Fruit fly (Drosophila melanogaster) whole organism, embryonic: ENCODE data around the gene kin17.
A peak's percentile ranks its signal among the peaks of the same experiment; 100 is the strongest.

Experiments used
- ATbp ChIP-seq: fragments of 200-800 bp; sonication (Bioruptor generic); optimal IDR thresholded peaks from 2 replicates; lab custom pipeline; 2017; ENCODE audit warnings: missing biosample characterization, mild to moderate bottlenecking, missing genetic modification characterization, missing genetic modification reagents
- B-H2 ChIP-seq: fragments of 200-800 bp; sonication (Bioruptor generic); optimal IDR thresholded peaks from 2 replicates; lab custom pipeline; 2018; ENCODE audit warnings: missing biosample characterization, mild to moderate bottlenecking, missing genetic modification characterization
- CG10321 ChIP-seq: fragments of 200-800 bp; sonication (Bioruptor generic); IDR thresholded peaks from 2 replicates; pipeline ENCODE4 v1.3.6; 2022; ENCODE audit warnings: missing biosample characterization, missing genetic modification characterization
- CG10959 ChIP-seq: fragments of 200-800 bp; sonication (Bioruptor generic); IDR thresholded peaks from 2 replicates; pipeline ENCODE4 v1.3.6; 2022; ENCODE audit warnings: missing biosample characterization, missing genetic modification characterization
- CG11398 ChIP-seq: fragments of 200-800 bp; sonication (Bioruptor generic); optimal IDR thresholded peaks from 2 replicates; lab custom pipeline; 2016; ENCODE audit warnings: missing biosample characterization, missing genetic modification characterization
- CG11696 ChIP-seq: fragments of 200-800 bp; sonication (Bioruptor generic); IDR thresholded peaks from 2 replicates; pipeline ENCODE4 v1.3.6; 2022; ENCODE audit warnings: missing biosample characterization, missing genetic modification characterization
- CG11723 ChIP-seq: fragments of 200-800 bp; sonication (Bioruptor generic); optimal IDR thresholded peaks from 2 replicates; lab custom pipeline; 2017; ENCODE audit warnings: missing biosample characterization, mild to moderate bottlenecking, missing genetic modification characterization
- CG12219 ChIP-seq: fragments of 200-800 bp; sonication (Bioruptor generic); optimal IDR thresholded peaks from 3 replicates; lab custom pipeline; 2018; ENCODE audit warnings: missing biosample characterization, mild to moderate bottlenecking, missing genetic modification characterization
- CG13424 ChIP-seq: fragments of 200-800 bp; sonication (Bioruptor generic); optimal IDR thresholded peaks from 2 replicates; lab custom pipeline; 2019; ENCODE audit warnings: missing biosample characterization, mild to moderate bottlenecking, missing genetic modification characterization, moderate library complexity
- CG13624 ChIP-seq: fragments of 200-800 bp; sonication (Bioruptor generic); optimal IDR thresholded peaks from 2 replicates; lab custom pipeline; 2016; ENCODE audit warnings: missing biosample characterization, missing genetic modification characterization
- CG13894 ChIP-seq: fragments of 200-800 bp; sonication (Bioruptor generic); optimal IDR thresholded peaks from 3 replicates; lab custom pipeline; 2018; ENCODE audit warnings: missing biosample characterization, mild to moderate bottlenecking, missing genetic modification characterization, moderate library complexity
- CG14710 ChIP-seq: fragments of 200-800 bp; sonication (Bioruptor generic); optimal IDR thresholded peaks from 3 replicates; lab custom pipeline; 2019; ENCODE audit warnings: missing biosample characterization, mild to moderate bottlenecking, missing genetic modification characterization, moderate library complexity
- CG14860 ChIP-seq: fragments of 200-800 bp; sonication (Bioruptor generic); IDR thresholded peaks from 3 replicates; pipeline ENCODE4 v1.3.6; 2022; ENCODE audit warnings: missing biosample characterization, missing genetic modification characterization; ENCODE audit not compliant: partially characterized antibody
- CG15073 ChIP-seq: fragments of 200-800 bp; sonication (Bioruptor generic); optimal IDR thresholded peaks from 2 replicates; lab custom pipeline; 2016; ENCODE audit warnings: missing biosample characterization, missing genetic modification characterization
- CG16813 ChIP-seq: fragments of 200-800 bp; sonication (Bioruptor generic); IDR thresholded peaks from 3 replicates; pipeline ENCODE4 v1.3.6; 2022; ENCODE audit warnings: missing biosample characterization, missing genetic modification characterization; ENCODE audit not compliant: partially characterized antibody
- CG16815 ChIP-seq: fragments of 200-800 bp; sonication (Bioruptor generic); optimal IDR thresholded peaks from 3 replicates; lab custom pipeline; 2017; ENCODE audit warnings: missing biosample characterization, mild to moderate bottlenecking, missing genetic modification characterization
- CG1832 ChIP-seq: fragments of 200-800 bp; sonication (Bioruptor generic); optimal IDR thresholded peaks from 2 replicates; lab custom pipeline; 2017; ENCODE audit warnings: missing biosample characterization, mild to moderate bottlenecking, missing genetic modification characterization, inconsistent platforms
- CG2875 ChIP-seq: fragments of 200-800 bp; sonication (Bioruptor generic); optimal IDR thresholded peaks from 2 replicates; lab custom pipeline; 2017; ENCODE audit warnings: missing biosample characterization, mild to moderate bottlenecking, missing genetic modification characterization, missing genetic modification reagents
- CG30403 ChIP-seq: fragments of 200-800 bp; sonication (Bioruptor generic); optimal IDR thresholded peaks from 3 replicates; lab custom pipeline; 2016; ENCODE audit warnings: missing biosample characterization, missing genetic modification characterization
- CG32772 ChIP-seq: fragments of 200-800 bp; sonication (Bioruptor generic); IDR thresholded peaks from 2 replicates; pipeline ENCODE4 v1.3.6; 2022; ENCODE audit warnings: missing biosample characterization, missing genetic modification characterization
- CG4707 ChIP-seq: fragments of 200-800 bp; sonication (Bioruptor generic); optimal IDR thresholded peaks from 2 replicates; lab custom pipeline; 2018; ENCODE audit warnings: missing biosample characterization, mild to moderate bottlenecking, missing genetic modification characterization, moderate library complexity
- CG6854 ChIP-seq: fragments of 200-800 bp; sonication (Bioruptor generic); optimal IDR thresholded peaks from 3 replicates; lab custom pipeline; 2017; ENCODE audit warnings: missing biosample characterization, mild to moderate bottlenecking, missing genetic modification characterization
- CG8089 ChIP-seq: fragments of 200-800 bp; sonication (Bioruptor generic); optimal IDR thresholded peaks from 3 replicates; lab custom pipeline; 2016; ENCODE audit warnings: missing biosample characterization, missing genetic modification characterization
- CG9215 ChIP-seq: fragments of 200-800 bp; sonication (Bioruptor generic); IDR thresholded peaks from 2 replicates; pipeline ENCODE4 v1.3.6; 2022; ENCODE audit warnings: missing biosample characterization, missing genetic modification characterization
- CG9876 ChIP-seq: fragments of 200-800 bp; sonication (Bioruptor generic); optimal IDR thresholded peaks from 2 replicates; lab custom pipeline; 2016; ENCODE audit warnings: missing biosample characterization, missing genetic modification characterization
- ERR ChIP-seq: fragments of 200-800 bp; sonication (Bioruptor generic); optimal IDR thresholded peaks from 2 replicates; lab custom pipeline; 2016; ENCODE audit warnings: missing biosample characterization, missing genetic modification characterization
- Fer2 ChIP-seq: fragments of 200-800 bp; sonication (Bioruptor generic); optimal IDR thresholded peaks from 2 replicates; lab custom pipeline; 2018; ENCODE audit warnings: missing biosample characterization, mild to moderate bottlenecking, missing genetic modification characterization, moderate library complexity
- Fer3 ChIP-seq: fragments of 200-800 bp; sonication (Bioruptor generic); optimal IDR thresholded peaks from 2 replicates; lab custom pipeline; 2018; ENCODE audit warnings: missing biosample characterization, mild to moderate bottlenecking, missing genetic modification characterization, moderate library complexity
- Gug ChIP-seq: fragments of 200-800 bp; sonication (Bioruptor generic); IDR thresholded peaks from 4 replicates; pipeline ENCODE4 v1.3.6; 2022; ENCODE audit warnings: missing biosample characterization, missing genetic modification characterization
- HmgD ChIP-seq: fragments of 200-800 bp; sonication (Bioruptor generic); optimal IDR thresholded peaks from 3 replicates; lab custom pipeline; 2016; ENCODE audit warnings: missing biosample characterization, missing genetic modification characterization
- Lpt ChIP-seq: fragments of >200 bp; optimal IDR thresholded peaks from 2 replicates; lab custom pipeline; 2018; ENCODE audit warnings: missing biosample characterization, missing genetic modification characterization
- Max ChIP-seq: fragments of 200-800 bp; sonication (Bioruptor generic); optimal IDR thresholded peaks from 2 replicates; lab custom pipeline; 2016; ENCODE audit warnings: missing biosample characterization, mild to moderate bottlenecking, missing genetic modification characterization
- Mrtf ChIP-seq: fragments of 200-800 bp; sonication (Bioruptor generic); IDR thresholded peaks from 3 replicates; pipeline ENCODE4 v1.3.6; 2022; ENCODE audit warnings: missing biosample characterization, missing genetic modification characterization
- NK7.1 ChIP-seq: fragments of 200-800 bp; sonication (Bioruptor generic); optimal IDR thresholded peaks from 3 replicates; lab custom pipeline; 2016; ENCODE audit warnings: missing biosample characterization, missing genetic modification characterization
- Nf-YB ChIP-seq: fragments of 200-800 bp; sonication (Bioruptor generic); optimal IDR thresholded peaks from 3 replicates; lab custom pipeline; 2019; ENCODE audit warnings: missing biosample characterization, mild to moderate bottlenecking, missing genetic modification characterization, moderate library complexity
- Nf-YC ChIP-seq: fragments of 200-800 bp; optimal IDR thresholded peaks from 3 replicates; lab custom pipeline; 2019; ENCODE audit warnings: missing biosample characterization, mild to moderate bottlenecking, missing genetic modification characterization, moderate library complexity
- Trl ChIP-seq, 3 experiments: fragments of >200 bp in 2 of 3; fragments of 200-800 bp in 1 of 3; sonication (Bioruptor generic) in 1 of 3; optimal IDR thresholded peaks; 2 replicates in 1 of 3; 3 replicates in 2 of 3; lab custom pipeline; 2016 to 2017; ENCODE audit warnings: missing biosample characterization in 1 of 3, missing genetic modification characterization in 1 of 3
- ap ChIP-seq: fragments of 200-800 bp; sonication (Bioruptor generic); IDR thresholded peaks from 2 replicates; pipeline ENCODE4 v1.3.6; 2022; ENCODE audit warnings: missing biosample characterization, missing genetic modification characterization
- ato ChIP-seq: fragments of 200-800 bp; sonication (Bioruptor generic); IDR thresholded peaks from 2 replicates; pipeline ENCODE4 v1.3.6; 2022; ENCODE audit warnings: missing biosample characterization, missing genetic modification characterization; ENCODE audit not compliant: partially characterized antibody
- bigmax ChIP-seq: fragments of 200-800 bp; sonication (Bioruptor generic); optimal IDR thresholded peaks from 2 replicates; lab custom pipeline; 2018; ENCODE audit warnings: missing biosample characterization, mild to moderate bottlenecking, missing genetic modification characterization
- chn ChIP-seq: fragments of 200-800 bp; sonication (Bioruptor generic); optimal IDR thresholded peaks from 2 replicates; lab custom pipeline; 2016; ENCODE audit warnings: missing biosample characterization, missing genetic modification characterization
- dan ChIP-seq: fragments of 200-800 bp; sonication (Bioruptor generic); IDR thresholded peaks from 2 replicates; pipeline ENCODE4 v1.3.6; 2022; ENCODE audit warnings: missing biosample characterization, missing genetic modification characterization
- ftz-f1 ChIP-seq: fragments of 200-800 bp; sonication (Bioruptor generic); optimal IDR thresholded peaks from 2 replicates; lab custom pipeline; 2016; ENCODE audit warnings: missing biosample characterization, missing genetic modification characterization
- lola ChIP-seq, 3 experiments: fragments of >200 bp in 2 of 3; fragments of 200-800 bp in 1 of 3; sonication (Bioruptor generic) in 1 of 3; optimal IDR thresholded peaks; 2 replicates each; lab custom pipeline; 2017 to 2019; ENCODE audit warnings: missing biosample characterization in 3 of 3, missing genetic modification characterization in 3 of 3, mild to moderate bottlenecking in 1 of 3, moderate library complexity in 1 of 3
- nau ChIP-seq: fragments of 200-800 bp; sonication (Bioruptor generic); optimal IDR thresholded peaks from 3 replicates; lab custom pipeline; 2017; ENCODE audit warnings: missing biosample characterization, mild to moderate bottlenecking, missing genetic modification characterization, missing genetic modification reagents
- sd ChIP-seq: fragments of 200-800 bp; sonication (Bioruptor generic); optimal IDR thresholded peaks from 3 replicates; lab custom pipeline; 2018; ENCODE audit warnings: missing biosample characterization, mild to moderate bottlenecking, missing genetic modification characterization, moderate library complexity
- sens-2 ChIP-seq: fragments of 200-800 bp; sonication (Bioruptor generic); IDR thresholded peaks from 2 replicates; pipeline ENCODE4 v1.3.6; 2022; ENCODE audit warnings: missing biosample characterization, missing genetic modification characterization
- unc-4 ChIP-seq: fragments of 200-800 bp; sonication (Bioruptor generic); IDR thresholded peaks from 2 replicates; pipeline ENCODE4 v1.3.6; 2022; ENCODE audit warnings: missing biosample characterization, missing genetic modification characterization; ENCODE audit not compliant: partially characterized antibody

kin17 gene

DNA sequence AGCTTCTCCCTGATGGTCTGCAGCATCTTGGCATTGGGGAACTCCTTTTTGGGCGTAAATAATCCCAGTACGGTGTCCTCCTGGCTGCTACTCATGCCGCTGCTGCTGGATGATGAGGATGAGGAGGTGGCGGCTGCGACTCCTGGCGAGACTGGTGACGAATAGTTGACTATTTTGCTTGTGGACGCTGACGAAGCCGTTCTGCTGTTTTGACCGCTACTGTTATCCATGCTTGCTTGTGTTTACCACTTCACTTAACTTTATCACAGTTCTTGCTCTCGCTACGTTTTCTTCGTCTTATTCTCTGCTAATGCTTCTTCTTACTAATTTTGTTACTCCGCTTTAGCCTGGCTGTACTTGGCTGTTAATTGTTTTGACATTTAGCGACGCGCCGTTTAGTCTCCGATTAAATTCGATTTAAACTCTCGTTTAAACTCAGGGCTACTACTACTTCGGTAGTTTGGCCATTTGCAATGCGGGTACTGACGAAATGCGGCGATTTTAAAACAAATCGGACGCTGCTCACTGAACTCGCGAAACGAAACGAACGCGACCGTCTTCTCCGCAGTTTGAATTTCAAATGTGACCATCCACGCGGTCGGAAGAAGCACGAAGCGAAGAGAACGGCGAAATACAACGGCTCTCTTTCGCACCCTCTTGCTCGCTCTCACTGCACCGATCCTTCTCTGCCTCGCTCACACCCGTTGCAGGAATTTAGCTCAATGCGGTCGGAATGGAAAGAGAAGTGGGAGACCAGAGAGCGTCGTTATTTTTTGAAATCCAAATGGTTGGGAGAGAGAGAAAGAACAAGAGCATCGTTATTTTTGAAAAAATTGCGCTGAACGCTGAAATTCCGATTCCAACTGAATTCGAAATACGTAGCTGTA is 44.7 kb downstream of the kin17 start, which contains the start of gene trbl (continued):
- TF ChIP-seq unc-4 (peak; percentile 58), CG13624 (GFP tag; lab: Kevin White, UChicago) (peak; percentile 69), ERR (GFP tag; lab: Kevin White, UChicago) (no peak), CG1832 (GFP tag; lab: Kevin White, UChicago) (peak; percentile 97), Max (peak; percentile 26), ATbp (no peak), NK7.1 (GFP tag; lab: Kevin White, UChicago) (no peak), Nf-YC (tag; lab: Kevin White, UChicago) (peak; percentile 59), CG11696 (GFP tag; lab: Robert Waterston, UW) (no peak), ato (GFP tag; lab: Robert Waterston, UW) (peak; percentile 70; the same call in 1 of the 2 replicates), CG10959 (GFP tag; lab: Robert Waterston, UW) (no peak), CG2875 (GFP tag; lab: Kevin White, UChicago) (no peak), CG13424 (tag; lab: Kevin White, UChicago) (peak; percentile 6), Nf-YB (GFP tag; lab: Kevin White, UChicago) (peak; percentile 33), CG4707 (GFP tag; lab: Kevin White, UChicago) (peak; percentile 26), lola (GFP tag; optimal IDR thresholded peaks at IDR 0.05; lab: Kevin White, UChicago) (no peak), bigmax (GFP tag; lab: Kevin White, UChicago) (peak; percentile 17), Gug (no peak), Fer3 (tag; lab: Kevin White, UChicago) (no peak), CG13894 (tag; lab: Kevin White, UChicago) (peak; percentile 79), CG9876 (no peak), ftz-f1 (GFP tag; lab: Kevin White, UChicago) (peak; percentile 74), chn (GFP tag; lab: Kevin White, UChicago) (no peak), Mrtf (GFP tag; lab: Robert Waterston, UW) (no peak), CG12219 (peak; percentile 18), B-H2 (GFP tag; lab: Kevin White, UChicago) (no peak), Fer2 (tag; lab: Kevin White, UChicago) (no peak), CG11723 (GFP tag; lab: Kevin White, UChicago) (peak; percentile 25), CG8089 (GFP tag; lab: Kevin White, UChicago) (no peak), CG16815 (GFP tag; lab: Kevin White, UChicago) (no peak), CG14860 (GFP tag; lab: Robert Waterston, UW) (peak; percentile 75), CG9215 (GFP tag; lab: Robert Waterston, UW) (no peak), Lpt (GFP tag; lab: Kevin White, UChicago) (no peak), CG16813 (GFP tag; lab: Robert Waterston, UW) (peak; percentile 59; the same call in 2 of the 3 replicates), CG32772 (GFP tag; lab: Robert Waterston, UW) (no peak), sd (tag; lab: Kevin White, UChicago) (peak; percentile 99), sens-2 (no peak), CG10321 (GFP tag; lab: Robert Waterston, UW) (no peak), HmgD (GFP tag; lab: Kevin White, UChicago) (peak; percentile 58), CG15073 (GFP tag; lab: Kevin White, UChicago) (peak; percentile 92), CG11398 (peak; percentile 17), nau (GFP tag; lab: Kevin White, UChicago) (peak; percentile 68), CG6854 (GFP tag; lab: Kevin White, UChicago) (peak; percentile 72), CG30403 (no peak), Trl (optimal IDR thresholded peaks at IDR 0.05; lab: Kevin White, UChicago) (peak; percentile 97 to 98), Trl (GFP tag; optimal IDR thresholded peaks at IDR 0.05; lab: Kevin White, UChicago) (peak; percentile 80), ap (GFP tag; lab: Robert Waterston, UW) (no peak), CG14710 (tag; lab: Kevin White, UChicago) (peak; percentile 26), dan (no peak)
